Worm (Caenorhabditis elegans) whole organism, late embryonic: Measurements from ENCODE around the gene Y75B8A.7.

ENCODE experiments used
- fax-1 ChIP-seq: sonication (generic microtip); optimal IDR thresholded peaks from 2 replicates; lab custom pipeline; 2016; ENCODE audit warnings: missing genotype, missing genetic modification characterization, missing compliant biosample characterization
- gmeb-2 ChIP-seq: sonication (generic microtip); optimal IDR thresholded peaks from 2 replicates; lab custom pipeline; 2016; ENCODE audit warnings: missing genetic modification characterization, inconsistent platforms, missing compliant biosample characterization
- hlh-15 ChIP-seq: sonication (generic microtip); optimal IDR thresholded peaks from 2 replicates; lab custom pipeline; 2016; ENCODE audit warnings: missing genetic modification characterization, missing compliant biosample characterization
- nhr-11 ChIP-seq: fragments of 150-350 bp; optimal IDR thresholded peaks from 2 replicates; lab custom pipeline; 2014; ENCODE audit warnings: missing biosample characterization, missing genetic modification characterization
- pha-4 ChIP-seq: fragments of 150-350 bp; optimal IDR thresholded peaks from 2 replicates; lab custom pipeline; 2018; ENCODE audit warnings: missing biosample characterization, missing genetic modification reagents, missing genetic modification characterization
- pqm-1 ChIP-seq: sonication (generic microtip); optimal IDR thresholded peaks from 2 replicates; lab custom pipeline; 2016; ENCODE audit warnings: missing genetic modification characterization, missing compliant biosample characterization
- pros-1 ChIP-seq: fragments of 150-350 bp; optimal IDR thresholded peaks from 2 replicates; lab custom pipeline; 2014; ENCODE audit warnings: missing biosample characterization, missing genetic modification reagents, missing genetic modification characterization
- sox-2 ChIP-seq: fragments of 200-800 bp; sonication (Bioruptor generic); IDR thresholded peaks from 2 replicates; pipeline ENCODE4 v1.3.6; 2022; ENCODE audit warnings: missing genetic modification reagents, missing genetic modification characterization, missing compliant biosample characterization
- tbx-2 ChIP-seq: sonication (generic microtip); optimal IDR thresholded peaks from 2 replicates; lab custom pipeline; 2016; ENCODE audit warnings: missing genetic modification characterization, missing compliant biosample characterization
- unc-42 ChIP-seq: sonication (generic microtip); optimal IDR thresholded peaks from 2 replicates; lab custom pipeline; 2016; ENCODE audit warnings: missing genotype, missing genetic modification characterization, missing compliant biosample characterization
- unc-55 ChIP-seq: sonication (generic microtip); optimal IDR thresholded peaks from 2 replicates; lab custom pipeline; 2017; ENCODE audit warnings: missing biosample characterization, missing genetic modification reagents, missing genetic modification characterization

DNA sequence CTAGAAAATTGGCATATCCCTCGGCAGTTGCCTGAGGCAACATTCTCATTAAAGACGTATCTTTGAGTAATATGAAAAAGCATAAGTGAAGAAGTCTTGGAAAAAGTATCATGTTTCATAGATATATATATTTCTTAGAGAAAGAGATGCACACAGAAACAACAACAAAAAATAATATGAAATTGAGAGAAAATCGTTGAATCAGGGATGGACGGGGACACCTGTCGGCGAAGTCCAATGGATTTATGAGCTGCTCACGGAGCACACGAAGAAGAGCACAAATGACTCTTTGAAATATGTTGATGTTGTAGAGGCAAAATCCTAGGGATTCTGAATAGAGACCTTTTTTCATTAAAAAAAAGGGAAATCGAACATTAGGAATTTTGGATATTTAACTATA, 31.5 kb upstream of the Y75B8A.7 start:
- TF ChIP-seq fax-1 (tag; lab: Kevin White, UChicago) (no peak), unc-55 (GFP tag; lab: Kevin White, UChicago) (no peak), pqm-1 (tag; lab: Kevin White, UChicago) (no peak), hlh-15 (no peak), nhr-11 (tag; lab: Kevin White, UChicago) (no peak), pha-4 (tag; lab: Kevin White, UChicago) (no peak), sox-2 (GFP tag; lab: Robert Waterston, UW) (no peak), tbx-2 (no peak), pros-1 (tag; lab: Kevin White, UChicago) (no peak), unc-42 (tag; lab: Kevin White, UChicago) (no peak), gmeb-2 (no peak)
